Worm (Caenorhabditis elegans): Measurements from ENCODE around the gene mtrr-1.
A peak's percentile ranks its signal among the peaks of the same experiment; 100 is the strongest.

mtrr-1 gene

ce11 chrII:9285171-9286025, at the start of gene mtrr-1:
mtrr-1 (plus strand) TSS chrII:9285975.
- peak; percentile 29; the same call in 1 of the 2 replicates for TF ChIP-seq flt-1 (GFP tag; IDR thresholded peaks at IDR 0.05)
- no peak for TF ChIP-seq med-1 (GFP tag; optimal IDR thresholded peaks at IDR 0.05; ENCODE audit: insufficient read depth)

ce11 chrII:9236283-9236682, 49.5 kb upstream of the mtrr-1 start, which contains the start of gene T26C5.3:
T26C5.3 (plus strand) TSS chrII:9236583.
- no peak for TF ChIP-seq T22C8.4 (GFP tag; IDR thresholded peaks at IDR 0.05)
- TF ChIP-seq ref-1 (GFP tag; conservative IDR thresholded peaks at IDR 0.05) = no peak
- TF ChIP-seq ztf-29 (GFP tag; IDR thresholded peaks at IDR 0.05) = no peak
- no peak for TF ChIP-seq ztf-23 (GFP tag; IDR thresholded peaks at IDR 0.05)
- TF ChIP-seq med-1 (GFP tag; optimal IDR thresholded peaks at IDR 0.05; ENCODE audit: insufficient read depth) = no peak
- no peak for TF ChIP-seq flt-1 (GFP tag; IDR thresholded peaks at IDR 0.05)
- no peak for TF ChIP-seq klf-2 (GFP tag; conservative IDR thresholded peaks at IDR 0.05)
- TF ChIP-seq cog-1 (tag; optimal IDR thresholded peaks at IDR 0.05) = no peak
- TF ChIP-seq tab-1 (GFP tag; IDR thresholded peaks at IDR 0.05) = no peak

ce11 chrII:9236972-9237371, 48.8 kb upstream of the mtrr-1 start:
- TF ChIP-seq ztf-23 (GFP tag; IDR thresholded peaks at IDR 0.05) (no peak), T22C8.4 (GFP tag; IDR thresholded peaks at IDR 0.05) (no peak), ztf-29 (GFP tag; IDR thresholded peaks at IDR 0.05) (no peak), ref-1 (GFP tag; conservative IDR thresholded peaks at IDR 0.05) (no peak)

ce11 chrII:9237719-9238118, 48.1 kb upstream of the mtrr-1 start:
- TF ChIP-seq klf-2 (GFP tag; conservative IDR thresholded peaks at IDR 0.05) (no peak), ref-1 (GFP tag; conservative IDR thresholded peaks at IDR 0.05) (no peak), ztf-23 (GFP tag; IDR thresholded peaks at IDR 0.05) (no peak), med-1 (GFP tag; optimal IDR thresholded peaks at IDR 0.05; ENCODE audit: insufficient read depth) (no peak), tab-1 (GFP tag; IDR thresholded peaks at IDR 0.05) (no peak), T22C8.4 (GFP tag; IDR thresholded peaks at IDR 0.05) (no peak), ztf-29 (GFP tag; IDR thresholded peaks at IDR 0.05) (no peak), flt-1 (GFP tag; IDR thresholded peaks at IDR 0.05) (no peak), cog-1 (tag; optimal IDR thresholded peaks at IDR 0.05) (no peak)

- TF ChIP-seq tab-1 (GFP tag; IDR thresholded peaks at IDR 0.05) (no peak), ref-1 (GFP tag; conservative IDR thresholded peaks at IDR 0.05) (no peak), klf-2 (GFP tag; conservative IDR thresholded peaks at IDR 0.05) (no peak), flt-1 (GFP tag; IDR thresholded peaks at IDR 0.05) (no peak), cog-1 (tag; optimal IDR thresholded peaks at IDR 0.05) (no peak), med-1 (GFP tag; optimal IDR thresholded peaks at IDR 0.05; ENCODE audit: insufficient read depth) (no peak)
Measured at ce11 chrII:9241610-9242009, 44.2 kb upstream of the mtrr-1 start.

- TF ChIP-seq cog-1 (tag; optimal IDR thresholded peaks at IDR 0.05) (no peak), ztf-29 (GFP tag; IDR thresholded peaks at IDR 0.05) (no peak)
Measured at ce11 chrII:9242804-9243203, 43.0 kb upstream of the mtrr-1 start.

ce11 chrII:9246648-9247047, 39.1 kb upstream of the mtrr-1 start, which contains the start of gene T26C5.5:
T26C5.5 (minus strand) TSS chrII:9246748.
- TF ChIP-seq med-1 (GFP tag; optimal IDR thresholded peaks at IDR 0.05; ENCODE audit: insufficient read depth) (no peak), klf-2 (GFP tag; conservative IDR thresholded peaks at IDR 0.05) (no peak), flt-1 (GFP tag; IDR thresholded peaks at IDR 0.05) (no peak), tab-1 (GFP tag; IDR thresholded peaks at IDR 0.05) (no peak), ztf-29 (GFP tag; IDR thresholded peaks at IDR 0.05) (no peak)

- TF ChIP-seq ref-1 (GFP tag; conservative IDR thresholded peaks at IDR 0.05) = no peak
- TF ChIP-seq klf-2 (GFP tag; conservative IDR thresholded peaks at IDR 0.05) = no peak
- no peak for TF ChIP-seq tab-1 (GFP tag; IDR thresholded peaks at IDR 0.05)
- TF ChIP-seq ztf-29 (GFP tag; IDR thresholded peaks at IDR 0.05) = no peak
- TF ChIP-seq cog-1 (tag; optimal IDR thresholded peaks at IDR 0.05) = no peak
- no peak for TF ChIP-seq med-1 (GFP tag; optimal IDR thresholded peaks at IDR 0.05; ENCODE audit: insufficient read depth)
- TF ChIP-seq flt-1 (GFP tag; IDR thresholded peaks at IDR 0.05) = no peak
- no peak for TF ChIP-seq ztf-23 (GFP tag; IDR thresholded peaks at IDR 0.05)
- no peak for TF ChIP-seq T22C8.4 (GFP tag; IDR thresholded peaks at IDR 0.05)
Measured at ce11 chrII:9250422-9250821, 35.4 kb upstream of the mtrr-1 start, which contains the start of gene T26C5.4. T26C5.4 (minus strand) TSS chrII:9250522.

ce11 chrII:9251529-9251928, 34.2 kb upstream of the mtrr-1 start:
- TF ChIP-seq klf-2 (GFP tag; conservative IDR thresholded peaks at IDR 0.05) (no peak), ztf-29 (GFP tag; IDR thresholded peaks at IDR 0.05) (no peak), ref-1 (GFP tag; conservative IDR thresholded peaks at IDR 0.05) (no peak), med-1 (GFP tag; optimal IDR thresholded peaks at IDR 0.05; ENCODE audit: insufficient read depth) (no peak), tab-1 (GFP tag; IDR thresholded peaks at IDR 0.05) (no peak), flt-1 (GFP tag; IDR thresholded peaks at IDR 0.05) (no peak), ztf-23 (GFP tag; IDR thresholded peaks at IDR 0.05) (no peak), T22C8.4 (GFP tag; IDR thresholded peaks at IDR 0.05) (no peak), cog-1 (tag; optimal IDR thresholded peaks at IDR 0.05) (no peak)

- TF ChIP-seq T22C8.4 (GFP tag; IDR thresholded peaks at IDR 0.05) (no peak), ztf-29 (GFP tag; IDR thresholded peaks at IDR 0.05) (no peak), ref-1 (GFP tag; conservative IDR thresholded peaks at IDR 0.05) (no peak), flt-1 (GFP tag; IDR thresholded peaks at IDR 0.05) (no peak), tab-1 (GFP tag; IDR thresholded peaks at IDR 0.05) (no peak), ztf-23 (GFP tag; IDR thresholded peaks at IDR 0.05) (no peak), klf-2 (GFP tag; conservative IDR thresholded peaks at IDR 0.05) (no peak), med-1 (GFP tag; optimal IDR thresholded peaks at IDR 0.05; ENCODE audit: insufficient read depth) (no peak), cog-1 (tag; optimal IDR thresholded peaks at IDR 0.05) (no peak)
Measured at ce11 chrII:9254187-9254586, 31.6 kb upstream of the mtrr-1 start, which contains the start of gene nlp-82. nlp-82 (minus strand) TSS chrII:9254287.
